Fruit fly (Drosophila melanogaster) whole organism, adult: ENCODE measurements around the gene CG33333.

Source experiments
- CG11617 ChIP-seq: fragments of 200-800 bp; sonication (Bioruptor generic); optimal IDR thresholded peaks from 2 replicates; lab custom pipeline; 2017; ENCODE audit warnings: mild to moderate bottlenecking, missing biosample characterization, missing genetic modification reagents, missing genetic modification characterization
- CG12768 ChIP-seq: fragments of 200-800 bp; sonication (Bioruptor generic); optimal IDR thresholded peaks from 2 replicates; lab custom pipeline; 2017; ENCODE audit warnings: missing biosample characterization, missing genetic modification characterization, mild to moderate bottlenecking, moderate library complexity, missing genetic modification reagents
- CG14711 ChIP-seq: fragments of 200-800 bp; sonication (Bioruptor generic); optimal IDR thresholded peaks from 2 replicates; lab custom pipeline; 2018; ENCODE audit warnings: missing biosample characterization, mild to moderate bottlenecking, missing genetic modification characterization, moderate library complexity
- CG1620 ChIP-seq: fragments of 200-800 bp; sonication (Bioruptor generic); optimal IDR thresholded peaks from 2 replicates; lab custom pipeline; 2016; ENCODE audit warnings: missing biosample characterization, missing genetic modification characterization
- CG33017 ChIP-seq: fragments of 200-800 bp; sonication (Bioruptor generic); optimal IDR thresholded peaks from 2 replicates; lab custom pipeline; 2018; ENCODE audit warnings: missing biosample characterization, mild to moderate bottlenecking, missing genetic modification characterization, moderate library complexity
- CG5204 ChIP-seq: fragments of 200-800 bp; sonication (Bioruptor generic); optimal IDR thresholded peaks from 2 replicates; lab custom pipeline; 2016; ENCODE audit warnings: missing biosample characterization, missing genetic modification characterization
- CG7045 ChIP-seq: fragments of 200-800 bp; sonication (Bioruptor generic); optimal IDR thresholded peaks from 2 replicates; lab custom pipeline; 2017; ENCODE audit warnings: missing biosample characterization, mild to moderate bottlenecking, missing genetic modification characterization
- CG7101 ChIP-seq: fragments of 200-800 bp; sonication (Bioruptor generic); optimal IDR thresholded peaks from 2 replicates; lab custom pipeline; 2018; ENCODE audit warnings: missing biosample characterization, mild to moderate bottlenecking, missing genetic modification characterization, moderate library complexity
- Clk ChIP-seq: fragments of 200-800 bp; sonication (Bioruptor generic); optimal IDR thresholded peaks from 2 replicates; lab custom pipeline; 2017; ENCODE audit warnings: missing biosample characterization, missing genetic modification characterization
- Crg-1 ChIP-seq: fragments of 200-800 bp; sonication (Bioruptor generic); optimal IDR thresholded peaks from 2 replicates; lab custom pipeline; 2016; ENCODE audit warnings: missing biosample characterization, missing genetic modification characterization
- Hr96 ChIP-seq: fragments of 200-800 bp; sonication (Bioruptor generic); optimal IDR thresholded peaks from 2 replicates; lab custom pipeline; 2016; ENCODE audit warnings: missing biosample characterization, missing genetic modification characterization
- Mnt ChIP-seq: fragments of 200-800 bp; sonication (Bioruptor generic); optimal IDR thresholded peaks from 2 replicates; lab custom pipeline; 2016; ENCODE audit warnings: missing biosample characterization, mild to moderate bottlenecking, missing genetic modification characterization
- bab1 ChIP-seq: fragments of 200-800 bp; sonication (Bioruptor generic); optimal IDR thresholded peaks from 3 replicates; lab custom pipeline; 2019; ENCODE audit warnings: missing biosample characterization, mild to moderate bottlenecking, missing genetic modification characterization, moderate library complexity
- cic ChIP-seq: fragments of 200-800 bp; sonication (Bioruptor generic); optimal IDR thresholded peaks from 2 replicates; lab custom pipeline; 2017; ENCODE audit warnings: missing biosample characterization, mild to moderate bottlenecking, missing genetic modification characterization, moderate library complexity
- cnc ChIP-seq, 2 experiments: fragments of >200 bp; optimal IDR thresholded peaks; 2 replicates each; lab custom pipeline; 2017
- kay ChIP-seq: fragments of 200-800 bp; sonication (Bioruptor generic); peaks from one replicate; lab custom pipeline; 2016; ENCODE audit warnings: missing biosample characterization, missing genetic modification characterization, borderline replicate concordance
- ovo ChIP-seq: fragments of 200-800 bp; sonication (Bioruptor generic); optimal IDR thresholded peaks from 2 replicates; lab custom pipeline; 2016; ENCODE audit warnings: missing biosample characterization, missing genetic modification characterization
- pad ChIP-seq: fragments of 200-800 bp; sonication (Bioruptor generic); optimal IDR thresholded peaks from 3 replicates; lab custom pipeline; 2017; ENCODE audit warnings: missing biosample characterization, missing genetic modification characterization, mild to moderate bottlenecking, moderate library complexity, missing genetic modification reagents
- tj ChIP-seq: fragments of 200-800 bp; sonication (Bioruptor generic); optimal IDR thresholded peaks from 3 replicates; lab custom pipeline; 2017; ENCODE audit warnings: missing biosample characterization, mild to moderate bottlenecking, missing genetic modification characterization, moderate library complexity
- toe ChIP-seq: fragments of 200-800 bp; sonication (Bioruptor generic); optimal IDR thresholded peaks from 2 replicates; lab custom pipeline; 2016; ENCODE audit warnings: missing biosample characterization, missing genetic modification characterization

The CG33333 gene

DNA sequence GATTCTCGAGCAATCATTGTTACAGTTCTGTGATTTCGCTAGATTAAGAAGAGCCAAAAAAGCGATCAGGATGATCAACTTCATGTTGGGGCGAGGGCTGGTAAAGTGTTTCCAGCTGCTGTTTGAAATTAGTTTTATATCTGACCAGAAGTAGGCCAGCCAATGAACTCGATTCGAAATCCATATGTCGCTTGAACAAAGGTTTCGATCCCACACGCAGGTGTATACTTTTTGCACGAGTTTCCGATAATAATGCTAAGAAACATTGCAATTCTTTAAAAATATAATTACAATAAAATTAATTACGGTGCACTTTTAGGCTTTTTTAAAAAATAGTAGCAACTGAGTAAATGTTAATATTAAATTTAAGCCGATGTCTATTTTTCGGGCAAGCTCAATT, 13.6 kb upstream of the CG33333 start, which contains the start of gene CG34280:
Gene CG34280, minus strand, starts transcription at position 101 of the 400 bp plus-strand sequence.
- TF ChIP-seq CG7045 (no peak), kay (peak; percentile 58), CG14711 (tag; lab: Kevin White, UChicago) (no peak)

DNA sequence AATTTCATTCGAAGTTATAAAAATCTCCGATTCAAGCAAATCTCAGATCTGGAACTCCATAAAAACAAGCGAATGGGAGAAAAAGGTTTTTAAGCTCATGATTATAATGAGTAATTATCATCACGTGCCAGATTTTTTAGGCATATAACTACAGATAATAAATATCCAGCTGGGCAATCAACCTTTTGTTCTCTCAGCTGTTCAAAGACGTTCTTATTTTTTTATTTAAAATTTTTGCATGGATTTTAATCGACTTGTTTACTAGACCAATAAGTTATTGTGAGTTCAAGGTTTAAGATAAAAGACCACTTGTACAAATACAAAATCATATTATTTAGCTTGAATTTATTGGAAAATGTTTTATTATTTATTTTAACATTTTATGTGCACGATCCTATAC, 13.1 kb upstream of the CG33333 start:
- TF ChIP-seq CG33017 (tag; lab: Kevin White, UChicago) (no peak), cnc (optimal IDR thresholded peaks at IDR 0.05; lab: Kevin White, UChicago) (no peak), Clk (GFP tag; lab: Kevin White, UChicago) (no peak), CG7101 (tag; lab: Kevin White, UChicago) (no peak), Crg-1 (GFP tag; lab: Kevin White, UChicago) (no peak), Mnt (GFP tag; lab: Kevin White, UChicago) (no peak), CG12768 (GFP tag; lab: Kevin White, UChicago) (no peak), kay (no peak), CG11617 (GFP tag; lab: Kevin White, UChicago) (no peak), CG14711 (tag; lab: Kevin White, UChicago) (no peak), CG5204 (GFP tag; lab: Kevin White, UChicago) (no peak), pad (GFP tag; lab: Kevin White, UChicago) (no peak), ovo (no peak), toe (no peak), cic (GFP tag; lab: Kevin White, UChicago) (no peak), CG7045 (no peak), CG1620 (GFP tag; lab: Kevin White, UChicago) (no peak), tj (GFP tag; lab: Kevin White, UChicago) (no peak)

DNA sequence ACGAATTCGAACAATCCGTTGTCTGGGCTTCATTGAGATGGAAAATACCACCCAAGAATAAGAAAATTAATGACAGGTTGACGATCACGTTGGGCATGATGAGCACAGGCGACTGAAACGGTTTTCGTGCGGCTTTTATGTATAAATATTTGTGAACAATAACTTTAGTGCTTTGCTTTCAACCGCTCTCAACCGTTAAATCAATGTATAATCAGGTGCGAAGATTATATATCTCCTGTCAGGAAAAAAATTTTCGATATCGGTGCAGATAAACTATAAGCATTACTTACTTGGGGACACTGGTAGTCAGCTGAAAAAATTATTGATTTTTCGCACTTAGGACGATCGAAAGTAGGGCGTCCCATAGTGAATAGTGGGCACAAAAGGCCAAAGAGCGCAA, 12.3 kb upstream of the CG33333 start, which contains the start of gene CG42823:
Gene CG42823, minus strand, starts transcription at position 101 of the 400 bp plus-strand sequence.
- TF ChIP-seq CG1620 (GFP tag; lab: Kevin White, UChicago) (no peak), Clk (GFP tag; lab: Kevin White, UChicago) (no peak), Crg-1 (GFP tag; lab: Kevin White, UChicago) (no peak), bab1 (no peak), Hr96 (GFP tag; lab: Kevin White, UChicago) (no peak), ovo (no peak), pad (GFP tag; lab: Kevin White, UChicago) (no peak), cnc (optimal IDR thresholded peaks at IDR 0.05; lab: Kevin White, UChicago) (no peak), kay (no peak), CG5204 (GFP tag; lab: Kevin White, UChicago) (no peak), tj (GFP tag; lab: Kevin White, UChicago) (no peak), CG14711 (tag; lab: Kevin White, UChicago) (no peak), CG11617 (GFP tag; lab: Kevin White, UChicago) (no peak), toe (no peak), CG7045 (no peak), CG7101 (tag; lab: Kevin White, UChicago) (no peak), CG12768 (GFP tag; lab: Kevin White, UChicago) (no peak), cic (GFP tag; lab: Kevin White, UChicago) (no peak), Mnt (GFP tag; lab: Kevin White, UChicago) (no peak), CG33017 (tag; lab: Kevin White, UChicago) (no peak)

DNA sequence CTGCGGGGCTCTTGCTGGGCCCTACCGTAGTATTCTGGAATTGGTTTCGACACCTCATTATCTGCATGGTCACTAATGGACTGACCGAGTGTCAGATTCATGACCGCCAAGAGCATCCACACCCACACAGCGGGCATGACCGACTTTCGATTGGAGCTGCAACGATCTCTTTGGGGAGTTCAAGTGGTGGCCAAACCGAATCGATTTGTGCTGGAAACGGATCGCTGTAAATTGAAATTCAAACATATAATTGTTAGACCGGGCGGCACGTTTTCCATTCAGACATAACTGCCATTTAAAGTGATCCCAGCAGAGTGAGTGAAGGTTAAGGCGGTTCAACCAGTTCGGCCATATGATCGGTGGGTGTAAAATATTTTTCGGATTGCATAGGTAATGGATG, 10.9 kb upstream of the CG33333 start, which contains the start of the genes CG42824 and CG42798:
Gene CG42824, minus strand, starts transcription at position 101 of the 400 bp plus-strand sequence.
Gene CG42798, plus strand, starts transcription at position 268 of the 400 bp plus-strand sequence.
- TF ChIP-seq Hr96 (GFP tag; lab: Kevin White, UChicago) (no peak), cnc (optimal IDR thresholded peaks at IDR 0.05; lab: Kevin White, UChicago) (no peak), CG14711 (tag; lab: Kevin White, UChicago) (no peak), Mnt (GFP tag; lab: Kevin White, UChicago) (no peak)

DNA sequence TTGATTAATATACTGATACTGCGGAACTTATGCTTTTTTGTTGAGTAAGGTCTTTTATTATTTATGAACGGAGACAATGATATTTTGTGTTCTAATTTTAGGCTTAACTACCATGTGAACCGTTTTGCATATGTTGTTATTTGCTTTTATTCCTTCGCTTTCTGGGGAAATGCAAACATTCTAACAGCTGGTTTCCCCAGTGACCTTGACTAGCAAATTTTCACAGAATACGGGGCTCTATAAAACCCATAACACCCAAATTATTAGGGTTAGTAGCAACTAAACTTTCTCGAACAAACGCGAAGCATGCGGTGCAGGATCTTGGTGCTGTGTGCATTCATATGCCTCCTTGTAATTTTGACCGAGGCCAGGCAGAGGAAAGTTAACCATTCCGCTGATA, 9.7 kb upstream of the CG33333 start, which contains the start of gene CG17283:
Gene CG17283, plus strand, starts transcription at position 301 of the 400 bp plus-strand sequence.
- no peak for TF ChIP-seq toe
- TF ChIP-seq kay = no peak
- no peak for TF ChIP-seq Mnt (GFP tag; lab: Kevin White, UChicago)
- TF ChIP-seq ovo = no peak
- TF ChIP-seq CG12768 (GFP tag; lab: Kevin White, UChicago) = no peak
- no peak for TF ChIP-seq CG7045
- TF ChIP-seq CG1620 (GFP tag; lab: Kevin White, UChicago) = no peak
- TF ChIP-seq Hr96 (GFP tag; lab: Kevin White, UChicago) = no peak
- no peak for TF ChIP-seq pad (GFP tag; lab: Kevin White, UChicago)
- TF ChIP-seq CG11617 (GFP tag; lab: Kevin White, UChicago) = no peak
- TF ChIP-seq Clk (GFP tag; lab: Kevin White, UChicago) = no peak
- TF ChIP-seq cic (GFP tag; lab: Kevin White, UChicago) = no peak
- TF ChIP-seq cnc (optimal IDR thresholded peaks at IDR 0.05; lab: Kevin White, UChicago) = no peak
- no peak for TF ChIP-seq CG7101 (tag; lab: Kevin White, UChicago)
- TF ChIP-seq CG14711 (tag; lab: Kevin White, UChicago) = no peak
- TF ChIP-seq CG5204 (GFP tag; lab: Kevin White, UChicago) = no peak
- TF ChIP-seq CG33017 (tag; lab: Kevin White, UChicago) = no peak

DNA sequence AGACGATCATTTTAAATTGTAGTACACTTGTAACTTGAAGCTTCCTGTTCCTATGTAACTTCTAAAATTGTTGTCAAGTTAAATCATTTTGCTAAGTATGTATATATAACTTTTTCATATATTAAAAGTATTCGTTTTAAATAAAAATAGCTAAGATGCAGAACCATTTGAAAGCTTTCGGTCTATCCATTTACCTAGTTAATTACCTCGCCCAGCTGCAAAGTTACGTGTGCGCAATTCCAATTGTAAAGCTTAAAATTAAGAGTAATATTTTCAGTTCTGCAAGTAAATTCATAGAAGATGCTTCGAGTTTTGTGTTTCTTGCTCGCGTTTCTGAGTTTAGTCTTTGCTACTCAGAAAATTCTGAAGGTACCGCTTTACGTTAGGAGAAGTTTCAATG, 7.9 kb upstream of the CG33333 start, which contains the start of gene CG5860:
Gene CG5860, plus strand, starts transcription at position 301 of the 400 bp plus-strand sequence.
- TF ChIP-seq pad (GFP tag; lab: Kevin White, UChicago) (no peak), tj (GFP tag; lab: Kevin White, UChicago) (no peak), cic (GFP tag; lab: Kevin White, UChicago) (no peak), CG33017 (tag; lab: Kevin White, UChicago) (no peak), CG5204 (GFP tag; lab: Kevin White, UChicago) (no peak), CG14711 (tag; lab: Kevin White, UChicago) (no peak), Hr96 (GFP tag; lab: Kevin White, UChicago) (no peak), toe (no peak), CG12768 (GFP tag; lab: Kevin White, UChicago) (no peak), Clk (GFP tag; lab: Kevin White, UChicago) (no peak), kay (no peak)
